Worm (Caenorhabditis elegans) whole organism, young adult: ENCODE measurements around the gene D1054.1.

Experiments
- F22D6.2 ChIP-seq: sonication (generic microtip); optimal IDR thresholded peaks from 2 replicates; lab custom pipeline; 2016; ENCODE audit warnings: mild to moderate bottlenecking, missing genetic modification characterization, missing compliant biosample characterization
- F23B12.7 ChIP-seq: sonication (generic microtip); optimal IDR thresholded peaks from 2 replicates; lab custom pipeline; 2017; ENCODE audit warnings: missing genetic modification characterization, mild to moderate bottlenecking, missing compliant biosample characterization, antibody characterized with exemption, moderate library complexity; ENCODE audit not compliant: insufficient read depth
- F33H1.4 ChIP-seq: fragments of 200-800 bp; sonication (Bioruptor generic); IDR thresholded peaks from 2 replicates; pipeline ENCODE4 v1.3.6; 2022; ENCODE audit warnings: missing genetic modification reagents, missing genetic modification characterization, missing compliant biosample characterization
- F55B11.4 ChIP-seq: sonication (generic microtip); optimal IDR thresholded peaks from 2 replicates; lab custom pipeline; 2016; ENCODE audit warnings: missing compliant biosample characterization, missing genetic modification characterization, borderline replicate concordance; ENCODE audit not compliant: insufficient read depth
- attf-6 ChIP-seq: fragments of 200-800 bp; sonication (Bioruptor generic); IDR thresholded peaks from 2 replicates; pipeline ENCODE4 v1.3.6; 2022; ENCODE audit warnings: missing genetic modification reagents, missing genetic modification characterization, missing compliant biosample characterization
- cebp-2 ChIP-seq: fragments of 200-800 bp; sonication (Bioruptor generic); IDR thresholded peaks from 2 replicates; pipeline ENCODE4 v1.3.6; 2022; ENCODE audit warnings: missing genetic modification characterization, missing compliant biosample characterization
- ceh-91 ChIP-seq: fragments of 200-800 bp; sonication (Bioruptor generic); IDR thresholded peaks from 2 replicates; pipeline ENCODE4 v1.3.6; 2022; ENCODE audit warnings: missing genetic modification reagents, missing genetic modification characterization, missing compliant biosample characterization
- efl-1 ChIP-seq: fragments of 150-350 bp; optimal IDR thresholded peaks from 2 replicates; lab custom pipeline; 2014; ENCODE audit warnings: missing biosample characterization, missing genetic modification reagents, missing genetic modification characterization
- him-1 ChIP-seq: sonication (generic microtip); optimal IDR thresholded peaks from 2 replicates; lab custom pipeline; 2016; ENCODE audit warnings: missing genotype, missing genetic modification reagents, missing genetic modification characterization, missing compliant biosample characterization
- nfya-2 ChIP-seq: fragments of 200-800 bp; sonication (Bioruptor generic); IDR thresholded peaks from 2 replicates; pipeline ENCODE4 v1.3.6; 2022; ENCODE audit warnings: missing genetic modification reagents, missing genetic modification characterization, missing compliant biosample characterization
- nhr-27 ChIP-seq: fragments of 200-800 bp; sonication (Bioruptor generic); optimal IDR thresholded peaks from 2 replicates; lab custom pipeline; 2018; ENCODE audit warnings: mild to moderate bottlenecking, missing genetic modification characterization, moderate library complexity, missing compliant biosample characterization
- rpc-1 ChIP-seq, 2 experiments: fragments of 150-350 bp in 1 of 2; sonication (generic microtip) in 1 of 2; optimal IDR thresholded peaks; 2 replicates each; lab custom pipeline; 2014 to 2018; ENCODE audit warnings: missing biosample characterization in 1 of 2, missing genetic modification characterization in 1 of 2, missing genetic modification reagents in 1 of 2, missing genotype in 1 of 2
- sdz-38 ChIP-seq: sonication (generic microtip); optimal IDR thresholded peaks from 2 replicates; lab custom pipeline; 2016; ENCODE audit warnings: missing genotype, missing genetic modification characterization, missing compliant biosample characterization
- tbx-9 ChIP-seq: sonication (generic microtip); optimal IDR thresholded peaks from 2 replicates; lab custom pipeline; 2016; ENCODE audit warnings: borderline replicate concordance, missing genetic modification characterization, inconsistent platforms, missing compliant biosample characterization

- TF ChIP-seq ceh-91 (no peak), F22D6.2 (tag; lab: Kevin White, UChicago) (no peak), rpc-1 (optimal IDR thresholded peaks at IDR 0.05; lab: Kevin White, UChicago) (no peak), rpc-1 (tag; optimal IDR thresholded peaks at IDR 0.05; lab: Kevin White, UChicago) (no peak), F55B11.4 (tag; lab: Kevin White, UChicago) (no peak), attf-6 (GFP tag; lab: Robert Waterston, UW) (no peak), nhr-27 (tag; lab: Kevin White, UChicago) (no peak), tbx-9 (tag; lab: Kevin White, UChicago) (no peak), nfya-2 (GFP tag; lab: Robert Waterston, UW) (no peak), sdz-38 (no peak), him-1 (tag; lab: Kevin White, UChicago) (no peak), F23B12.7 (no peak), efl-1 (GFP tag; lab: Kevin White, UChicago) (no peak), cebp-2 (no peak), F33H1.4 (GFP tag; lab: Robert Waterston, UW) (no peak)
These were observed 19.4 kb downstream of the D1054.1 start, which contains the start of gene F28H7.3 for ce11 chrV:10750630-10751029.
